Fruit fly (Drosophila melanogaster) whole organism, prepupa: Measurements from ENCODE around the gene Mettl3.

Experiments used
- Blimp-1 ChIP-seq: fragments of 200-800 bp; sonication (Bioruptor generic); optimal IDR thresholded peaks from 3 replicates; lab custom pipeline; 2017; ENCODE audit warnings: missing biosample characterization, missing genetic modification characterization, mild to moderate bottlenecking, moderate library complexity, missing genetic modification reagents
- CG11294 ChIP-seq: fragments of 200-800 bp; sonication (Bioruptor generic); IDR thresholded peaks from 2 replicates; pipeline ENCODE4 v1.3.6; 2022; ENCODE audit warnings: missing biosample characterization, missing genetic modification characterization
- CG11762 ChIP-seq: fragments of 200-800 bp; sonication (Bioruptor generic); optimal IDR thresholded peaks from 3 replicates; lab custom pipeline; 2016; ENCODE audit warnings: missing biosample characterization, missing genetic modification characterization; ENCODE audit not compliant: insufficient read depth
- CG16779 ChIP-seq: fragments of 200-800 bp; sonication (Bioruptor generic); optimal IDR thresholded peaks from 3 replicates; lab custom pipeline; 2017; ENCODE audit warnings: missing biosample characterization, mild to moderate bottlenecking, missing genetic modification characterization
- CG3032 ChIP-seq: fragments of 200-800 bp; optimal IDR thresholded peaks from 2 replicates; lab custom pipeline; 2019; ENCODE audit warnings: missing biosample characterization, mild to moderate bottlenecking, missing genetic modification characterization, moderate library complexity
- CG31627 ChIP-seq: fragments of 200-800 bp; sonication (Bioruptor generic); optimal IDR thresholded peaks from 3 replicates; lab custom pipeline; 2016; ENCODE audit warnings: missing biosample characterization, missing genetic modification characterization
- CG32006 ChIP-seq: fragments of 200-800 bp; sonication (Bioruptor generic); optimal IDR thresholded peaks from 3 replicates; lab custom pipeline; 2017; ENCODE audit warnings: missing biosample characterization, mild to moderate bottlenecking, missing genetic modification characterization
- CG34406 ChIP-seq: fragments of 200-800 bp; sonication (Bioruptor generic); optimal IDR thresholded peaks from 3 replicates; lab custom pipeline; 2016; ENCODE audit warnings: missing biosample characterization, missing genetic modification characterization
- CG3919 ChIP-seq: fragments of 200-800 bp; sonication (Bioruptor generic); optimal IDR thresholded peaks from 3 replicates; lab custom pipeline; 2016; ENCODE audit warnings: missing biosample characterization, missing genetic modification characterization
- CG4318 ChIP-seq: fragments of 200-800 bp; sonication (Bioruptor generic); optimal IDR thresholded peaks from 3 replicates; lab custom pipeline; 2017; ENCODE audit warnings: missing biosample characterization, mild to moderate bottlenecking, missing genetic modification characterization
- CG6163 ChIP-seq: fragments of 200-800 bp; sonication (Bioruptor generic); IDR thresholded peaks from 3 replicates; pipeline ENCODE4 v1.3.6; 2022; ENCODE audit warnings: missing biosample characterization, missing genetic modification characterization
- CG6808 ChIP-seq: fragments of 200-800 bp; sonication (Bioruptor generic); optimal IDR thresholded peaks from 3 replicates; lab custom pipeline; 2017; ENCODE audit warnings: missing biosample characterization, missing genetic modification characterization, mild to moderate bottlenecking, moderate library complexity, missing genetic modification reagents
- CG7368 ChIP-seq: fragments of 200-800 bp; sonication (Bioruptor generic); optimal IDR thresholded peaks from 3 replicates; lab custom pipeline; 2016; ENCODE audit warnings: missing biosample characterization, missing genetic modification characterization
- CG8119 ChIP-seq: fragments of 200-800 bp; sonication (Bioruptor generic); IDR thresholded peaks from 3 replicates; pipeline ENCODE4 v1.3.6; 2022; ENCODE audit warnings: missing biosample characterization, missing genetic modification characterization
- CG8632 ChIP-seq: fragments of 200-800 bp; sonication (Bioruptor generic); optimal IDR thresholded peaks from 3 replicates; lab custom pipeline; 2016; ENCODE audit warnings: missing biosample characterization, missing genetic modification characterization
- CG9139 ChIP-seq: fragments of 200-800 bp; sonication (Bioruptor generic); optimal IDR thresholded peaks from 3 replicates; lab custom pipeline; 2017; ENCODE audit warnings: missing biosample characterization, mild to moderate bottlenecking, missing genetic modification characterization
- Eip93F ChIP-seq: fragments of 200-800 bp; sonication (Bioruptor generic); optimal IDR thresholded peaks from 2 replicates; lab custom pipeline; 2016; ENCODE audit warnings: missing biosample characterization, mild to moderate bottlenecking, missing genetic modification characterization
- Ets21C ChIP-seq: fragments of 200-800 bp; sonication (Bioruptor generic); optimal IDR thresholded peaks from 3 replicates; lab custom pipeline; 2016; ENCODE audit warnings: missing biosample characterization, missing genetic modification characterization
- Hr38 ChIP-seq: sonication (Bioruptor generic); optimal IDR thresholded peaks from 2 replicates; lab custom pipeline; 2016; ENCODE audit warnings: missing biosample characterization, missing genetic modification characterization
- Hr39 ChIP-seq: fragments of 200-800 bp; sonication (Bioruptor generic); optimal IDR thresholded peaks from 2 replicates; lab custom pipeline; 2016; ENCODE audit warnings: missing biosample characterization, missing genetic modification characterization
- Hr4 ChIP-seq: fragments of 200-800 bp; sonication (Bioruptor generic); optimal IDR thresholded peaks from 3 replicates; lab custom pipeline; 2016; ENCODE audit warnings: missing biosample characterization, missing genetic modification characterization
- OdsH ChIP-seq: fragments of 200-800 bp; sonication (Bioruptor generic); optimal IDR thresholded peaks from 3 replicates; lab custom pipeline; 2016; ENCODE audit warnings: missing biosample characterization, missing genetic modification characterization
- Smox ChIP-seq: fragments of 200-800 bp; sonication (Bioruptor generic); optimal IDR thresholded peaks from 3 replicates; lab custom pipeline; 2016; ENCODE audit warnings: missing biosample characterization, missing genetic modification characterization
- Sox14 ChIP-seq: fragments of 200-800 bp; sonication (Bioruptor generic); optimal IDR thresholded peaks from 3 replicates; lab custom pipeline; 2016; ENCODE audit warnings: missing biosample characterization, missing genetic modification characterization
- dac ChIP-seq: fragments of 200-800 bp; sonication (Bioruptor generic); optimal IDR thresholded peaks from 2 replicates; lab custom pipeline; 2017; ENCODE audit warnings: missing biosample characterization, mild to moderate bottlenecking, missing genetic modification characterization
- dsx ChIP-seq: fragments of 200-800 bp; optimal IDR thresholded peaks from 3 replicates; lab custom pipeline; 2019; ENCODE audit warnings: missing biosample characterization, mild to moderate bottlenecking, missing genetic modification characterization, moderate library complexity; ENCODE audit not compliant: poor library complexity, severe bottlenecking
- eg ChIP-seq: fragments of 200-800 bp; sonication (Bioruptor generic); IDR thresholded peaks from 3 replicates; pipeline ENCODE4 v1.3.6; 2022; ENCODE audit warnings: missing biosample characterization, missing genetic modification characterization
- fkh ChIP-seq: fragments of 200-800 bp; sonication (Bioruptor generic); optimal IDR thresholded peaks from 3 replicates; lab custom pipeline; 2017; ENCODE audit warnings: missing biosample characterization, mild to moderate bottlenecking, missing genetic modification characterization, moderate library complexity
- lz ChIP-seq: fragments of 200-800 bp; sonication (Bioruptor generic); optimal IDR thresholded peaks from 3 replicates; lab custom pipeline; 2016; ENCODE audit warnings: missing biosample characterization, missing genetic modification characterization
- net ChIP-seq: fragments of 200-800 bp; sonication (Bioruptor generic); optimal IDR thresholded peaks from 3 replicates; lab custom pipeline; 2016; ENCODE audit warnings: missing biosample characterization, missing genetic modification characterization
- pdm3 ChIP-seq: fragments of 200-800 bp; sonication (Bioruptor generic); optimal IDR thresholded peaks from 3 replicates; lab custom pipeline; 2016; ENCODE audit warnings: missing biosample characterization, missing genetic modification characterization
- salr ChIP-seq, 2 experiments: fragments of 200-800 bp; sonication (Bioruptor generic); optimal IDR thresholded peaks; 3 replicates each; lab custom pipeline; 2016 to 2018; ENCODE audit warnings: missing biosample characterization in 2 of 2, missing genetic modification characterization in 2 of 2, mild to moderate bottlenecking in 1 of 2
- spab ChIP-seq: fragments of 200-800 bp; sonication (Bioruptor generic); optimal IDR thresholded peaks from 2 replicates; lab custom pipeline; 2017; ENCODE audit warnings: missing biosample characterization, mild to moderate bottlenecking, missing genetic modification characterization, missing genetic modification reagents
- ss ChIP-seq, 2 experiments: fragments of 200-800 bp; sonication (Bioruptor generic); optimal IDR thresholded peaks; 2 replicates in 1 of 2; 3 replicates in 1 of 2; lab custom pipeline; 2017 to 2018; ENCODE audit warnings: mild to moderate bottlenecking in 2 of 2, missing biosample characterization in 2 of 2, missing genetic modification characterization in 2 of 2, moderate library complexity in 1 of 2
- svp ChIP-seq: fragments of 200-800 bp; sonication (Bioruptor generic); peaks from one replicate; lab custom pipeline; 2016; ENCODE audit warnings: missing biosample characterization, missing genetic modification characterization
- topi ChIP-seq: fragments of 200-800 bp; sonication (Bioruptor generic); optimal IDR thresholded peaks from 3 replicates; lab custom pipeline; 2016; ENCODE audit warnings: missing biosample characterization, missing genetic modification characterization
- vri ChIP-seq: fragments of 200-800 bp; sonication (Bioruptor generic); optimal IDR thresholded peaks from 3 replicates; lab custom pipeline; 2016; ENCODE audit warnings: missing biosample characterization, mild to moderate bottlenecking, missing genetic modification characterization

Gene Mettl3

DNA sequence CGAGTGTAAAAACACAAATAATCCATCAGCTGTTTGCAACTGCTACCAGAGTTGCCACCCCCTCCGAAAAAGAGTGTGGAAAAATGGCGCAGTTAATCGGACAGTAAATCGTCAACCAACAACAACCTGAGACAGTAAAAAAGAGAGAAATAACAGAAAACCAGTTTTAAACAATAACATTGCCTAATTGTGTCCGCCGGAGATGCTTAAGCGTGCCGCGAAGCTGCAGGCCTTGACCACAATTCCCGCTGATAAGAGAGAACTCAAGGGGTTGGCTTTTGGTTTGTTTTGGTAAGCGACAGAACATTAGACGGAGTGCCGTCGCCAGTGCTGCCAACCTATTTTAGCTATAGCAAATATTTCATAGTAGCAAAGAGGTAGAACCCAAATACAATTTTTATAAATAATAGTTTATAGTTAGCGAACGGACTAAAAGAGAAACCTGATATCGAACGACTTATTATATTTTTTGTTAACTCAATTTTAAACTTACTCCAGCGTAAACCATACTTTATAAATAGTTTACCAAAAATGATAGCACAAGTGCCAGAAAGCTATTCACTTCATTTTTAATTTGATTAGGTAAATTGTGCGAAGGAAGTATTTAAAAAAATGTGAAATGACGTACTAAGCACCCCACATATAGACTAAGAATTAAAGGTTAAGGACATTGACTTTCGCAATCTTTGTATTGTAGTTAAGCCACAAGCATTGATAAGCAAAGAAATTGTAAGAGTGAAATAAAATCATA, 18.9 kb downstream of the Mettl3 start, which contains the start of the genes Atg6 and Pisd (continued):
- TF ChIP-seq CG4318 (GFP tag; lab: Kevin White, UChicago) (no peak), svp (no peak), spab (GFP tag; lab: Kevin White, UChicago) (no peak), net (GFP tag; lab: Kevin White, UChicago) (no peak), Sox14 (GFP tag; lab: Kevin White, UChicago) (peak; percentile 32), CG3919 (GFP tag; lab: Kevin White, UChicago) (peak; percentile 0), dsx (GFP tag; lab: Kevin White, UChicago) (peak; percentile 63), Smox (GFP tag; lab: Kevin White, UChicago) (no peak), salr (GFP tag; optimal IDR thresholded peaks at IDR 0.05; lab: Kevin White, UChicago) (no peak), CG16779 (tag; lab: Kevin White, UChicago) (no peak), Ets21C (no peak), lz (GFP tag; lab: Kevin White, UChicago) (no peak), CG32006 (GFP tag; lab: Kevin White, UChicago) (no peak), CG3032 (tag; lab: Kevin White, UChicago) (no peak), CG7368 (no peak), CG34406 (GFP tag; lab: Kevin White, UChicago) (no peak), CG9139 (GFP tag; lab: Kevin White, UChicago) (no peak), Hr38 (GFP tag; lab: Kevin White, UChicago) (no peak), OdsH (GFP tag; lab: Kevin White, UChicago) (no peak), Eip93F (GFP tag; lab: Kevin White, UChicago) (no peak), CG11762 (no peak), Blimp-1 (GFP tag; lab: Kevin White, UChicago) (no peak), Hr4 (GFP tag; lab: Kevin White, UChicago) (no peak), CG11294 (GFP tag; lab: Robert Waterston, UW) (no peak)

DNA sequence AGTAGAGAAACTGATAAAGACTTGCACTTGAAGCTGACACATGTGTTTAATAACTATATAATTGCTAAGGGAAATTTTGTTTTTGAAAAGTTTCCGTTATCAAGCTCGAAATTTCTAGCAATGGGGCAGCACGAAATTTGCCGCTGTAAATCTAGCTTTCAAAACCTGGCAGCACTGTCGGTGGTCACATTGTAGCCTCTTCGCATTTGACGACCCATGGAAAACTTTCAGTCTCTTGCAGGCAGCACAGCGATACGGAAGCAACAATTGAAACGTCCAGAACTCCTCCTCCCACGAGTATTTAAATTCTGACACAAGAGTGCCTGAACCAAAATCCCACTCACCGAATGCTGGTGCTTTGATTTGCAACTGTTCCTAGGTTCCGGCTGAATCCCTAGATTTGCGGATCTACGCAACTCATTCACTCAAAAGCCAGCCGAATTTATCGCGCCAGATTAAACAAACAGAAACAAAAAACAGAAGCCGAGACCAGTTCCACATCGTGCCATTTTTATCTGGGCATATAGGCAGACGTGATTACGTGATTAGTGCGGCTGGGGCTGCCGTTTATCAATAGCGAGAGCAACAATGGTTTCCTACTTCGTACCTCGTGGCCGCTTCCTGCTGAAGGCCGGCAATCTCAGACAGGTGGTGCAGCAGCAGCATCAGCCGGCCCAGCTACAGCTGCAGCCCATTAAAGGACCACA, 19.7 kb downstream of the Mettl3 start:
- TF ChIP-seq CG8632 (GFP tag; lab: Kevin White, UChicago): no peak
- TF ChIP-seq CG16779 (tag; lab: Kevin White, UChicago): no peak
- peak; percentile 36; the same call in 1 of the 3 replicates for TF ChIP-seq eg
- peak; percentile 52; the same call in 2 of the 3 replicates for TF ChIP-seq CG6163
- TF ChIP-seq CG31627: no peak
- TF ChIP-seq CG6808 (GFP tag; lab: Kevin White, UChicago): peak; percentile 65
- peak in 1 of 2 experiments; percentile 47 for TF ChIP-seq ss (GFP tag; optimal IDR thresholded peaks at IDR 0.05; lab: Kevin White, UChicago)
- TF ChIP-seq CG11294 (GFP tag; lab: Robert Waterston, UW): no peak
- peak; percentile 77 for TF ChIP-seq dsx (GFP tag; lab: Kevin White, UChicago)
- no peak for TF ChIP-seq dac
- TF ChIP-seq Hr39 (GFP tag; lab: Kevin White, UChicago): no peak
- TF ChIP-seq topi: no peak
- no peak for TF ChIP-seq pdm3 (GFP tag; lab: Kevin White, UChicago)
- TF ChIP-seq svp: peak; percentile 88
- 0 out of 3 replicates have a peak, but pooled peaks have one; percentile 21 for TF ChIP-seq CG8119 (GFP tag; lab: Robert Waterston, UW)
- TF ChIP-seq vri: peak; percentile 22
- TF ChIP-seq fkh (GFP tag; lab: Kevin White, UChicago): peak; percentile 24
